Fruit fly (Drosophila melanogaster) whole organism, embryonic: ENCODE measurements around the gene Acn.
A peak's percentile ranks its signal among the peaks of the same experiment; 100 is the strongest.

Source experiments
- Abd-B ChIP-seq: fragments of 200-800 bp; sonication (Bioruptor generic); optimal IDR thresholded peaks from 2 replicates; lab custom pipeline; 2018; ENCODE audit warnings: missing biosample characterization, mild to moderate bottlenecking, missing genetic modification characterization, moderate library complexity
- CG10274 ChIP-seq: fragments of 200-800 bp; sonication (Bioruptor generic); optimal IDR thresholded peaks from 3 replicates; lab custom pipeline; 2017; ENCODE audit warnings: missing biosample characterization, mild to moderate bottlenecking, missing genetic modification characterization
- CG1233 ChIP-seq: fragments of 200-800 bp; sonication (Bioruptor generic); optimal IDR thresholded peaks from 4 replicates; lab custom pipeline; 2018; ENCODE audit warnings: missing biosample characterization, mild to moderate bottlenecking, missing genetic modification characterization
- CG12391 ChIP-seq: fragments of 200-800 bp; sonication (Bioruptor generic); optimal IDR thresholded peaks from 3 replicates; lab custom pipeline; 2018; ENCODE audit warnings: missing biosample characterization, mild to moderate bottlenecking, missing genetic modification characterization, moderate library complexity
- CG13424 ChIP-seq: fragments of 200-800 bp; sonication (Bioruptor generic); optimal IDR thresholded peaks from 2 replicates; lab custom pipeline; 2019; ENCODE audit warnings: missing biosample characterization, mild to moderate bottlenecking, missing genetic modification characterization, moderate library complexity
- CG14050 ChIP-seq: fragments of 200-800 bp; sonication (Bioruptor generic); IDR thresholded peaks from 3 replicates; pipeline ENCODE4 v1.3.6; 2022; ENCODE audit warnings: missing biosample characterization, missing genetic modification characterization
- CG16813 ChIP-seq: fragments of 200-800 bp; sonication (Bioruptor generic); IDR thresholded peaks from 3 replicates; pipeline ENCODE4 v1.3.6; 2022; ENCODE audit warnings: missing biosample characterization, missing genetic modification characterization; ENCODE audit not compliant: partially characterized antibody
- CG17359 ChIP-seq: fragments of 200-800 bp; sonication (Bioruptor generic); optimal IDR thresholded peaks from 3 replicates; lab custom pipeline; 2018; ENCODE audit warnings: missing biosample characterization, mild to moderate bottlenecking, missing genetic modification characterization, moderate library complexity
- CG18262 ChIP-seq: fragments of 200-800 bp; optimal IDR thresholded peaks from 3 replicates; lab custom pipeline; 2019; ENCODE audit warnings: missing biosample characterization, mild to moderate bottlenecking, missing genetic modification characterization, moderate library complexity
- CG18619 ChIP-seq: fragments of 200-800 bp; sonication (Bioruptor generic); optimal IDR thresholded peaks from 3 replicates; lab custom pipeline; 2017; ENCODE audit warnings: missing biosample characterization, mild to moderate bottlenecking, missing genetic modification characterization
- CG2129 ChIP-seq: fragments of 200-800 bp; sonication (Bioruptor generic); IDR thresholded peaks from 2 replicates; pipeline ENCODE4 v1.3.6; 2022; ENCODE audit warnings: missing biosample characterization, missing genetic modification characterization; ENCODE audit not compliant: partially characterized antibody
- CG3065 ChIP-seq: fragments of 200-800 bp; sonication (Bioruptor generic); optimal IDR thresholded peaks from 2 replicates; lab custom pipeline; 2016; ENCODE audit warnings: missing biosample characterization, missing genetic modification characterization
- CG31441 ChIP-seq: fragments of 200-800 bp; sonication (Bioruptor generic); IDR thresholded peaks from 2 replicates; pipeline ENCODE4 v1.3.6; 2022; ENCODE audit warnings: missing biosample characterization, missing genetic modification characterization
- CG32767 ChIP-seq: fragments of 200-800 bp; sonication (Bioruptor generic); IDR thresholded peaks from 2 replicates; pipeline ENCODE4 v1.3.6; 2022; ENCODE audit warnings: missing biosample characterization, missing genetic modification characterization
- CG3995 ChIP-seq: fragments of 200-800 bp; sonication (Bioruptor generic); optimal IDR thresholded peaks from 3 replicates; lab custom pipeline; 2016; ENCODE audit warnings: missing biosample characterization, missing genetic modification characterization
- CG6175 ChIP-seq: fragments of 200-800 bp; sonication (Bioruptor generic); IDR thresholded peaks from 3 replicates; pipeline ENCODE4 v1.3.6; 2022; ENCODE audit warnings: missing biosample characterization, missing genetic modification characterization
- CHES-1-like ChIP-seq: fragments of 200-800 bp; sonication (Bioruptor generic); optimal IDR thresholded peaks from 2 replicates; lab custom pipeline; 2016; ENCODE audit warnings: missing biosample characterization, missing genetic modification characterization
- Dbx ChIP-seq: fragments of 200-800 bp; sonication (Bioruptor generic); IDR thresholded peaks from 3 replicates; pipeline ENCODE4 v1.3.6; 2022; ENCODE audit warnings: missing biosample characterization, missing genetic modification characterization
- Dek ChIP-seq: fragments of 200-800 bp; sonication (Bioruptor generic); optimal IDR thresholded peaks from 3 replicates; lab custom pipeline; 2019; ENCODE audit warnings: missing biosample characterization, mild to moderate bottlenecking, missing genetic modification characterization, moderate library complexity
- Dref ChIP-seq: fragments of 200-800 bp; sonication (Bioruptor generic); IDR thresholded peaks from 2 replicates; pipeline ENCODE4 v1.3.6; 2022; ENCODE audit warnings: missing biosample characterization, missing genetic modification characterization
- Hmx ChIP-seq: fragments of 200-800 bp; sonication (Bioruptor generic); optimal IDR thresholded peaks from 2 replicates; lab custom pipeline; 2016; ENCODE audit warnings: missing biosample characterization, missing genetic modification characterization
- Hr39 ChIP-seq: fragments of >200 bp; optimal IDR thresholded peaks from 2 replicates; lab custom pipeline; 2017
- Mad ChIP-seq: fragments of 200-800 bp; sonication (Bioruptor generic); optimal IDR thresholded peaks from 2 replicates; lab custom pipeline; 2016; ENCODE audit warnings: missing biosample characterization, missing genetic modification characterization
- Med ChIP-seq: fragments of 200-800 bp; sonication (Bioruptor generic); peaks from one replicate; lab custom pipeline; 2016; ENCODE audit warnings: missing biosample characterization, missing genetic modification characterization, mild to moderate bottlenecking, inconsistent platforms, moderate library complexity
- Nf-YA ChIP-seq: fragments of 200-800 bp; sonication (Bioruptor generic); IDR thresholded peaks from 2 replicates; pipeline ENCODE4 v1.3.6; 2022; ENCODE audit warnings: missing biosample characterization, missing genetic modification characterization
- NfI ChIP-seq: fragments of 200-800 bp; sonication (Bioruptor generic); optimal IDR thresholded peaks from 3 replicates; lab custom pipeline; 2018; ENCODE audit warnings: missing biosample characterization, mild to moderate bottlenecking, missing genetic modification characterization, moderate library complexity
- Sox102F ChIP-seq: fragments of 200-800 bp; sonication (Bioruptor generic); optimal IDR thresholded peaks from 2 replicates; lab custom pipeline; 2018; ENCODE audit warnings: missing biosample characterization, mild to moderate bottlenecking, missing genetic modification characterization, moderate library complexity
- TFAM ChIP-seq: fragments of 200-800 bp; sonication (Bioruptor generic); optimal IDR thresholded peaks from 2 replicates; lab custom pipeline; 2017; ENCODE audit warnings: missing biosample characterization, missing genetic modification characterization, inconsistent platforms
- ara ChIP-seq: fragments of 200-800 bp; sonication (Bioruptor generic); IDR thresholded peaks from 2 replicates; pipeline ENCODE4 v1.3.6; 2022; ENCODE audit warnings: missing biosample characterization, missing genetic modification characterization
- bbx ChIP-seq: fragments of 200-800 bp; sonication (Bioruptor generic); IDR thresholded peaks from 2 replicates; pipeline ENCODE4 v1.3.6; 2022; ENCODE audit warnings: missing biosample characterization, missing genetic modification characterization; ENCODE audit not compliant: partially characterized antibody
- chif ChIP-seq, 2 experiments: fragments of 200-800 bp; sonication (Bioruptor generic); optimal IDR thresholded peaks; 3 replicates each; lab custom pipeline; 2016; ENCODE audit warnings: missing biosample characterization in 2 of 2, missing genetic modification characterization in 2 of 2
- chinmo ChIP-seq: fragments of 200-800 bp; sonication (Bioruptor generic); IDR thresholded peaks from 4 replicates; pipeline ENCODE4 v1.3.6; 2022; ENCODE audit warnings: missing biosample characterization, missing genetic modification characterization; ENCODE audit not compliant: partially characterized antibody
- dpn ChIP-seq, 2 experiments: fragments of 200-800 bp; sonication (Bioruptor generic); optimal IDR thresholded peaks; 3 replicates each; lab custom pipeline; 2016; ENCODE audit warnings: missing biosample characterization in 2 of 2, missing genetic modification characterization in 2 of 2
- ems ChIP-seq: fragments of 200-800 bp; sonication (Bioruptor generic); optimal IDR thresholded peaks from 3 replicates; lab custom pipeline; 2016; ENCODE audit warnings: missing biosample characterization, missing genetic modification characterization
- eve ChIP-seq, 2 experiments: fragments of >200 bp; optimal IDR thresholded peaks; 2 replicates each; lab custom pipeline; 2017; ENCODE audit warnings: missing biosample characterization in 2 of 2, missing genetic modification characterization in 2 of 2
- fd96Cb ChIP-seq: fragments of 200-800 bp; sonication (Bioruptor generic); optimal IDR thresholded peaks from 2 replicates; lab custom pipeline; 2018; ENCODE audit warnings: missing biosample characterization, mild to moderate bottlenecking, missing genetic modification characterization, moderate library complexity
- gce ChIP-seq: fragments of 200-800 bp; sonication (Bioruptor generic); IDR thresholded peaks from 3 replicates; pipeline ENCODE4 v1.3.6; 2022; ENCODE audit warnings: missing biosample characterization, missing genetic modification characterization
- grau ChIP-seq: fragments of 200-800 bp; optimal IDR thresholded peaks from 3 replicates; lab custom pipeline; 2019; ENCODE audit warnings: missing biosample characterization, mild to moderate bottlenecking, missing genetic modification characterization, moderate library complexity
- ind ChIP-seq: fragments of 200-800 bp; sonication (Bioruptor generic); optimal IDR thresholded peaks from 3 replicates; lab custom pipeline; 2016; ENCODE audit warnings: missing biosample characterization, missing genetic modification characterization
- kni ChIP-seq: fragments of 200-800 bp; sonication (Bioruptor generic); optimal IDR thresholded peaks from 3 replicates; lab custom pipeline; 2017; ENCODE audit warnings: mild to moderate bottlenecking, missing biosample characterization, missing genetic modification reagents, missing genetic modification characterization
- lbe ChIP-seq: fragments of 200-800 bp; sonication (Bioruptor generic); optimal IDR thresholded peaks from 2 replicates; lab custom pipeline; 2016; ENCODE audit warnings: missing biosample characterization, mild to moderate bottlenecking, missing genetic modification characterization
- lov ChIP-seq, 2 experiments: fragments of 200-800 bp in 1 of 2; fragments of >200 bp in 1 of 2; sonication (Bioruptor generic) in 1 of 2; IDR thresholded peaks in 1 of 2; optimal IDR thresholded peaks in 1 of 2; 2 replicates in 1 of 2; 3 replicates in 1 of 2; pipeline versions ENCODE4 v1.3.6 to Lab custom; 2017 to 2022; ENCODE audit warnings: missing biosample characterization in 1 of 2, missing genetic modification characterization in 1 of 2
- mirr ChIP-seq: fragments of 200-800 bp; sonication (Bioruptor generic); optimal IDR thresholded peaks from 3 replicates; lab custom pipeline; 2018; ENCODE audit warnings: missing biosample characterization, mild to moderate bottlenecking, missing genetic modification characterization
- rib ChIP-seq: fragments of 200-800 bp; sonication (Bioruptor generic); IDR thresholded peaks from 2 replicates; pipeline ENCODE4 v1.3.6; 2022; ENCODE audit warnings: missing biosample characterization, missing genetic modification characterization
- row ChIP-seq: fragments of 200-800 bp; sonication (Bioruptor generic); IDR thresholded peaks from 3 replicates; pipeline ENCODE4 v1.3.6; 2022; ENCODE audit warnings: missing biosample characterization, missing genetic modification characterization
- slp2 ChIP-seq: fragments of 200-800 bp; sonication (Bioruptor generic); optimal IDR thresholded peaks from 2 replicates; lab custom pipeline; 2016; ENCODE audit warnings: missing biosample characterization, missing genetic modification characterization
- tna ChIP-seq: fragments of 200-800 bp; sonication (Bioruptor generic); IDR thresholded peaks from 2 replicates; pipeline ENCODE4 v1.3.6; 2022; ENCODE audit warnings: missing biosample characterization, missing genetic modification characterization; ENCODE audit not compliant: partially characterized antibody
- wek ChIP-seq: fragments of 200-800 bp; sonication (Bioruptor generic); optimal IDR thresholded peaks from 3 replicates; lab custom pipeline; 2018; ENCODE audit warnings: missing biosample characterization, mild to moderate bottlenecking, missing genetic modification characterization, moderate library complexity
- yki ChIP-seq: fragments of >200 bp; optimal IDR thresholded peaks from 3 replicates; lab custom pipeline; 2018

Acn gene

dm6 chr2L:19036105-19036714, 8.9 kb upstream of the Acn start (continued):
- TF ChIP-seq bbx (GFP tag; lab: Robert Waterston, UW) = 0 out of 2 replicates have a peak, but pooled peaks have one; percentile 14
- TF ChIP-seq CG16813 (GFP tag; lab: Robert Waterston, UW) = no peak
- no peak for TF ChIP-seq gce
- TF ChIP-seq CG6175 (GFP tag; lab: Robert Waterston, UW) = 0 out of 3 replicates have a peak, but pooled peaks have one; percentile 21
- TF ChIP-seq dpn (GFP tag; optimal IDR thresholded peaks at IDR 0.05; lab: Kevin White, UChicago) = peak in 1 of 2 experiments; percentile 8
- TF ChIP-seq Abd-B (GFP tag; lab: Kevin White, UChicago) = no peak
- TF ChIP-seq chinmo (GFP tag; lab: Robert Waterston, UW) = 0 out of 4 replicates have a peak, but pooled peaks have one; percentile 48
- no peak for TF ChIP-seq CG3995 (GFP tag; lab: Kevin White, UChicago)
- peak; percentile 39; the same call in 1 of the 3 replicates for TF ChIP-seq Dbx (GFP tag; lab: Robert Waterston, UW)
- no peak for TF ChIP-seq kni (GFP tag; lab: Kevin White, UChicago)
- no peak for TF ChIP-seq ems
- no peak for TF ChIP-seq CG3065 (GFP tag; lab: Kevin White, UChicago)
- TF ChIP-seq Hr39 (lab: Kevin White, UChicago) = no peak
- TF ChIP-seq TFAM (GFP tag; lab: Kevin White, UChicago) = no peak
- no peak for TF ChIP-seq Nf-YA
- TF ChIP-seq CG10274 = no peak
- 0 out of 2 replicates have a peak, but pooled peaks have one; percentile 15 for TF ChIP-seq rib (GFP tag; lab: Robert Waterston, UW)
- peak; percentile 12 for TF ChIP-seq fd96Cb (tag; lab: Kevin White, UChicago)
- TF ChIP-seq ara = no peak
- TF ChIP-seq Hmx (GFP tag; lab: Kevin White, UChicago) = no peak
- no peak for TF ChIP-seq CG14050 (GFP tag; lab: Robert Waterston, UW)
- no peak for TF ChIP-seq mirr (GFP tag; lab: Kevin White, UChicago)
- TF ChIP-seq Dek (tag; lab: Kevin White, UChicago) = peak; percentile 5
- no peak for TF ChIP-seq slp2
- no peak for TF ChIP-seq chif (GFP tag; optimal IDR thresholded peaks at IDR 0.05; lab: Kevin White, UChicago)
- TF ChIP-seq Med = peak; percentile 48
- no peak for TF ChIP-seq yki (lab: Kevin White, UChicago)
- TF ChIP-seq wek = no peak
- no peak for TF ChIP-seq Dref
- no peak for TF ChIP-seq CG32767
- peak; percentile 79 for TF ChIP-seq grau
- TF ChIP-seq Sox102F (GFP tag; lab: Kevin White, UChicago) = peak; percentile 34
- no peak for TF ChIP-seq eve (GFP tag; optimal IDR thresholded peaks at IDR 0.05; lab: Kevin White, UChicago)
- no peak for TF ChIP-seq CG2129 (GFP tag; lab: Robert Waterston, UW)
- TF ChIP-seq lbe (GFP tag; lab: Kevin White, UChicago) = no peak
- no peak for TF ChIP-seq lov (optimal IDR thresholded peaks at IDR 0.05; lab: Kevin White, UChicago)
- no peak for TF ChIP-seq lov (GFP tag; IDR thresholded peaks at IDR 0.05; lab: Robert Waterston, UW)
- TF ChIP-seq CG31441 (GFP tag; lab: Robert Waterston, UW) = no peak
- TF ChIP-seq row = peak; percentile 33; the same call in 1 of the 3 replicates
- peak; percentile 15 for TF ChIP-seq CG12391 (tag; lab: Kevin White, UChicago)
- no peak for TF ChIP-seq CG17359 (tag; lab: Kevin White, UChicago)
- TF ChIP-seq tna (GFP tag; lab: Robert Waterston, UW) = 0 out of 2 replicates have a peak, but pooled peaks have one; percentile 15
- no peak for TF ChIP-seq CHES-1-like (GFP tag; lab: Kevin White, UChicago)
- TF ChIP-seq CG18262 (tag; lab: Kevin White, UChicago) = peak; percentile 18
- peak; percentile 1 for TF ChIP-seq CG1233 (GFP tag; lab: Kevin White, UChicago)
- TF ChIP-seq ind (GFP tag; lab: Kevin White, UChicago) = peak; percentile 13
- TF ChIP-seq CG18619 (GFP tag; lab: Kevin White, UChicago) = peak; percentile 11
- peak; percentile 3 for TF ChIP-seq NfI (GFP tag; lab: Kevin White, UChicago)
- TF ChIP-seq Mad (GFP tag; lab: Kevin White, UChicago) = no peak
- peak; percentile 11 for TF ChIP-seq CG13424
